Fruit fly (Drosophila melanogaster): Measurements from ENCODE around the gene CG12320.

DNA sequence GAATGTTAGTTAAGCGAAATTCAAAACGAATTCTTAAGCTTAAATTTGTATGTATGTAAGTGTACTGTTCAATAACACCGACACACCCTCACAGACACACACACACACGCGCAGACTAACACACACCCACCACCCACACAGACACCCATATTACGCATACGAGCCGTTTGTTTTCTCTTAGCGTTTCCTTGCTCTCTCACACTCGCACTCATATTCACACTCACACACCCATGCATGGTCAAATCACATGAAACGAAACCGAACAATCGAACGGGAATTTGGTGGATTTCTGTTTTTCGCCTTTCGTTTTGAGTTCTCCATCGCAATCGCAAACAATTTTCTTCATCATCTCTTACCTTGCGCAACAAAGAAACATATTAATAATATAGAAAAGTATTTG is 3.3 kb downstream of the CG12320 start:
- TF ChIP-seq CG15710 (tag; optimal IDR thresholded peaks at IDR 0.05) (no peak), CG34367 (tag; optimal IDR thresholded peaks at IDR 0.05) (no peak), CG12605 (GFP tag; IDR thresholded peaks at IDR 0.05) (no peak), Ets98B (GFP tag; IDR thresholded peaks at IDR 0.05) (peak; percentile 4; the same call in 1 of the 2 replicates), rn (GFP tag; IDR thresholded peaks at IDR 0.05) (no peak), EcR (GFP tag; optimal IDR thresholded peaks at IDR 0.05) (no peak), CG17806 (tag; optimal IDR thresholded peaks at IDR 0.05) (no peak), CG4496 (GFP tag; IDR thresholded peaks at IDR 0.05) (no peak)

Measured in whole organism, pupa.